Worm (Caenorhabditis elegans) whole organism, late embryonic: ENCODE measurements around the gene nhr-201.

Source experiments
- ama-1 ChIP-seq: fragments of 150-350 bp; optimal IDR thresholded peaks from 2 replicates; lab custom pipeline; 2014
- fax-1 ChIP-seq: sonication (generic microtip); optimal IDR thresholded peaks from 2 replicates; lab custom pipeline; 2016; ENCODE audit warnings: missing genotype, missing genetic modification characterization, missing compliant biosample characterization
- nfya-1 ChIP-seq: sonication (generic microtip); optimal IDR thresholded peaks from 2 replicates; lab custom pipeline; 2017; ENCODE audit warnings: missing genetic modification characterization, mild to moderate bottlenecking, missing compliant biosample characterization, antibody characterized with exemption, moderate library complexity
- pat-9 ChIP-seq: fragments of 200-800 bp; sonication (Bioruptor generic); optimal IDR thresholded peaks from 2 replicates; lab custom pipeline; 2018; ENCODE audit warnings: mild to moderate bottlenecking, missing genetic modification characterization, moderate library complexity, missing compliant biosample characterization
- pha-4 ChIP-seq: fragments of 150-350 bp; optimal IDR thresholded peaks from 2 replicates; lab custom pipeline; 2018; ENCODE audit warnings: missing biosample characterization, missing genetic modification reagents, missing genetic modification characterization
- rnt-1 ChIP-seq: sonication (generic microtip); optimal IDR thresholded peaks from 2 replicates; lab custom pipeline; 2016; ENCODE audit warnings: missing genetic modification characterization, missing compliant biosample characterization
- sox-2 ChIP-seq: fragments of 200-800 bp; sonication (Bioruptor generic); IDR thresholded peaks from 2 replicates; pipeline ENCODE4 v1.3.6; 2022; ENCODE audit warnings: missing genetic modification reagents, missing genetic modification characterization, missing compliant biosample characterization

ce11 chrV:459464-459863 lies 5.2 kb upstream of the nhr-201 start, which contains the start of gene nhr-203:
- no peak for TF ChIP-seq fax-1 (tag; lab: Kevin White, UChicago)
- TF ChIP-seq pat-9 (tag; lab: Kevin White, UChicago) = no peak
- TF ChIP-seq rnt-1 = no peak
- TF ChIP-seq sox-2 = no peak
- no peak for TF ChIP-seq nfya-1 (tag; lab: Kevin White, UChicago)
- TF ChIP-seq ama-1 (lab: Kevin White, UChicago) = no peak
- TF ChIP-seq pha-4 (tag; lab: Kevin White, UChicago) = no peak
